Fruit fly (Drosophila melanogaster) whole organism, embryonic: ENCODE results near the gene CG33095.

Source experiments
- Atf3 ChIP-seq: fragments of 200-800 bp; sonication (Bioruptor generic); optimal IDR thresholded peaks from 3 replicates; lab custom pipeline; 2016; ENCODE audit warnings: missing biosample characterization, missing genetic modification characterization
- CG10274 ChIP-seq: fragments of 200-800 bp; sonication (Bioruptor generic); optimal IDR thresholded peaks from 3 replicates; lab custom pipeline; 2017; ENCODE audit warnings: missing biosample characterization, mild to moderate bottlenecking, missing genetic modification characterization
- CG11723 ChIP-seq: fragments of 200-800 bp; sonication (Bioruptor generic); optimal IDR thresholded peaks from 2 replicates; lab custom pipeline; 2017; ENCODE audit warnings: missing biosample characterization, mild to moderate bottlenecking, missing genetic modification characterization
- CG12071 ChIP-seq: fragments of 200-800 bp; sonication (Bioruptor generic); optimal IDR thresholded peaks from 3 replicates; lab custom pipeline; 2018; ENCODE audit warnings: missing biosample characterization, mild to moderate bottlenecking, missing genetic modification characterization
- CG12155 ChIP-seq: fragments of 200-800 bp; sonication (Bioruptor generic); optimal IDR thresholded peaks from 3 replicates; lab custom pipeline; 2016; ENCODE audit warnings: missing biosample characterization, missing genetic modification characterization
- CG1233 ChIP-seq: fragments of 200-800 bp; sonication (Bioruptor generic); optimal IDR thresholded peaks from 4 replicates; lab custom pipeline; 2018; ENCODE audit warnings: missing biosample characterization, mild to moderate bottlenecking, missing genetic modification characterization
- CG13424 ChIP-seq: fragments of 200-800 bp; sonication (Bioruptor generic); optimal IDR thresholded peaks from 2 replicates; lab custom pipeline; 2019; ENCODE audit warnings: missing biosample characterization, mild to moderate bottlenecking, missing genetic modification characterization, moderate library complexity
- CG13775 ChIP-seq: fragments of 200-800 bp; sonication (Bioruptor generic); optimal IDR thresholded peaks from 3 replicates; lab custom pipeline; 2017; ENCODE audit warnings: missing biosample characterization, mild to moderate bottlenecking, missing genetic modification characterization
- CG15073 ChIP-seq: fragments of 200-800 bp; sonication (Bioruptor generic); optimal IDR thresholded peaks from 2 replicates; lab custom pipeline; 2016; ENCODE audit warnings: missing biosample characterization, missing genetic modification characterization
- CG15479 ChIP-seq: fragments of 200-800 bp; sonication (Bioruptor generic); optimal IDR thresholded peaks from 3 replicates; lab custom pipeline; 2019; ENCODE audit warnings: missing biosample characterization, mild to moderate bottlenecking, missing genetic modification characterization, moderate library complexity
- CG15514 ChIP-seq: fragments of 200-800 bp; sonication (Bioruptor generic); optimal IDR thresholded peaks from 3 replicates; lab custom pipeline; 2017; ENCODE audit warnings: missing biosample characterization, missing genetic modification characterization, mild to moderate bottlenecking, moderate library complexity, missing genetic modification reagents
- CG16813 ChIP-seq: fragments of 200-800 bp; sonication (Bioruptor generic); IDR thresholded peaks from 3 replicates; pipeline ENCODE4 v1.3.6; 2022; ENCODE audit warnings: missing biosample characterization, missing genetic modification characterization; ENCODE audit not compliant: partially characterized antibody
- CG16815 ChIP-seq: fragments of 200-800 bp; sonication (Bioruptor generic); optimal IDR thresholded peaks from 3 replicates; lab custom pipeline; 2017; ENCODE audit warnings: missing biosample characterization, mild to moderate bottlenecking, missing genetic modification characterization
- CG2199 ChIP-seq: fragments of 200-800 bp; sonication (Bioruptor generic); IDR thresholded peaks from 3 replicates; pipeline ENCODE4 v1.3.6; 2022; ENCODE audit warnings: missing biosample characterization, missing genetic modification characterization
- CG2875 ChIP-seq: fragments of 200-800 bp; sonication (Bioruptor generic); optimal IDR thresholded peaks from 2 replicates; lab custom pipeline; 2017; ENCODE audit warnings: missing biosample characterization, mild to moderate bottlenecking, missing genetic modification characterization, missing genetic modification reagents
- CG3065 ChIP-seq: fragments of 200-800 bp; sonication (Bioruptor generic); optimal IDR thresholded peaks from 2 replicates; lab custom pipeline; 2016; ENCODE audit warnings: missing biosample characterization, missing genetic modification characterization
- CG32772 ChIP-seq: fragments of 200-800 bp; sonication (Bioruptor generic); IDR thresholded peaks from 2 replicates; pipeline ENCODE4 v1.3.6; 2022; ENCODE audit warnings: missing biosample characterization, missing genetic modification characterization
- CG33557 ChIP-seq: fragments of 200-800 bp; sonication (Bioruptor generic); optimal IDR thresholded peaks from 2 replicates; lab custom pipeline; 2019; ENCODE audit warnings: missing biosample characterization, mild to moderate bottlenecking, missing genetic modification characterization, moderate library complexity
- CG4360 ChIP-seq: fragments of 200-800 bp; sonication (Bioruptor generic); IDR thresholded peaks from 2 replicates; pipeline ENCODE4 v1.3.6; 2022; ENCODE audit warnings: missing biosample characterization, missing genetic modification characterization
- CG4730 ChIP-seq: fragments of 200-800 bp; sonication (Bioruptor generic); IDR thresholded peaks from 2 replicates; pipeline ENCODE4 v1.3.6; 2022; ENCODE audit warnings: missing biosample characterization, missing genetic modification characterization
- CG6683 ChIP-seq: fragments of 200-800 bp; sonication (Bioruptor generic); optimal IDR thresholded peaks from 2 replicates; lab custom pipeline; 2017; ENCODE audit warnings: missing biosample characterization, mild to moderate bottlenecking, missing genetic modification characterization, missing genetic modification reagents
- CG6813 ChIP-seq: fragments of 200-800 bp; sonication (Bioruptor generic); optimal IDR thresholded peaks from 2 replicates; lab custom pipeline; 2017; ENCODE audit warnings: missing biosample characterization, missing genetic modification characterization, mild to moderate bottlenecking, moderate library complexity, missing genetic modification reagents
- CG7987 ChIP-seq: fragments of 200-800 bp; sonication (Bioruptor generic); optimal IDR thresholded peaks from 2 replicates; lab custom pipeline; 2018; ENCODE audit warnings: missing biosample characterization, mild to moderate bottlenecking, missing genetic modification characterization, moderate library complexity
- CG8359 ChIP-seq: fragments of 200-800 bp; sonication (Bioruptor generic); optimal IDR thresholded peaks from 2 replicates; lab custom pipeline; 2017; ENCODE audit warnings: missing biosample characterization, mild to moderate bottlenecking, missing genetic modification characterization, borderline replicate concordance
- Dll ChIP-seq: fragments of 200-800 bp; sonication (Bioruptor generic); IDR thresholded peaks from 4 replicates; pipeline ENCODE4 v1.3.6; 2022; ENCODE audit warnings: missing biosample characterization, missing genetic modification characterization; ENCODE audit not compliant: partially characterized antibody
- Doc2 ChIP-seq: fragments of 200-800 bp; sonication (Bioruptor generic); IDR thresholded peaks from 2 replicates; pipeline ENCODE4 v1.3.6; 2022; ENCODE audit warnings: missing biosample characterization, missing genetic modification characterization
- Dp ChIP-seq: fragments of 200-800 bp; sonication (Bioruptor generic); optimal IDR thresholded peaks from 2 replicates; lab custom pipeline; 2018; ENCODE audit warnings: missing biosample characterization, mild to moderate bottlenecking, missing genetic modification characterization, moderate library complexity
- Ets65A ChIP-seq: fragments of 200-800 bp; sonication (Bioruptor generic); peaks from one replicate; lab custom pipeline; 2016; ENCODE audit warnings: missing biosample characterization, missing genetic modification characterization
- Oli ChIP-seq: fragments of 200-800 bp; sonication (Bioruptor generic); optimal IDR thresholded peaks from 2 replicates; lab custom pipeline; 2018; ENCODE audit warnings: missing biosample characterization, mild to moderate bottlenecking, missing genetic modification characterization, moderate library complexity
- Poxn ChIP-seq: fragments of 200-800 bp; sonication (Bioruptor generic); IDR thresholded peaks from 2 replicates; pipeline ENCODE4 v1.3.6; 2022; ENCODE audit warnings: missing biosample characterization, missing genetic modification characterization
- Sry-δ ChIP-seq: fragments of 200-800 bp; sonication (Bioruptor generic); optimal IDR thresholded peaks from 2 replicates; lab custom pipeline; 2016; ENCODE audit warnings: missing biosample characterization, missing genetic modification characterization
- Xbp1 ChIP-seq: fragments of 200-800 bp; sonication (Bioruptor generic); optimal IDR thresholded peaks from 3 replicates; lab custom pipeline; 2016; ENCODE audit warnings: missing biosample characterization, mild to moderate bottlenecking, missing genetic modification characterization
- ato ChIP-seq: fragments of 200-800 bp; sonication (Bioruptor generic); IDR thresholded peaks from 2 replicates; pipeline ENCODE4 v1.3.6; 2022; ENCODE audit warnings: missing biosample characterization, missing genetic modification characterization; ENCODE audit not compliant: partially characterized antibody
- br ChIP-seq: fragments of >200 bp; optimal IDR thresholded peaks from 2 replicates; lab custom pipeline; 2017
- emc ChIP-seq: fragments of 200-800 bp; sonication (Bioruptor generic); optimal IDR thresholded peaks from 2 replicates; lab custom pipeline; 2016; ENCODE audit warnings: missing biosample characterization, missing genetic modification characterization
- esg ChIP-seq: fragments of 200-800 bp; sonication (Bioruptor generic); conservative IDR thresholded peaks from 2 replicates; pipeline ENCODE4 v1.3.6; 2022; ENCODE audit warnings: missing biosample characterization, missing genetic modification characterization
- fu2 ChIP-seq: fragments of 200-800 bp; sonication (Bioruptor generic); optimal IDR thresholded peaks from 2 replicates; lab custom pipeline; 2016; ENCODE audit warnings: missing biosample characterization, missing genetic modification characterization
- gce ChIP-seq: fragments of 200-800 bp; sonication (Bioruptor generic); IDR thresholded peaks from 3 replicates; pipeline ENCODE4 v1.3.6; 2022; ENCODE audit warnings: missing biosample characterization, missing genetic modification characterization
- grn ChIP-seq: fragments of 200-800 bp; sonication (Bioruptor generic); optimal IDR thresholded peaks from 3 replicates; lab custom pipeline; 2017; ENCODE audit warnings: missing biosample characterization, missing genetic modification characterization
- gt ChIP-seq: fragments of 200-800 bp; sonication (Bioruptor generic); IDR thresholded peaks from 2 replicates; pipeline ENCODE4 v1.3.6; 2022; ENCODE audit warnings: missing biosample characterization, missing genetic modification characterization
- klu ChIP-seq: fragments of 200-800 bp; sonication (Bioruptor generic); IDR thresholded peaks from 2 replicates; pipeline ENCODE4 v1.3.6; 2022; ENCODE audit warnings: missing biosample characterization, missing genetic modification characterization
- knrl ChIP-seq: fragments of 200-800 bp; sonication (Bioruptor generic); IDR thresholded peaks from 3 replicates; pipeline ENCODE4 v1.3.6; 2022; ENCODE audit warnings: missing biosample characterization, missing genetic modification characterization; ENCODE audit not compliant: partially characterized antibody
- lmd ChIP-seq: fragments of 200-800 bp; sonication (Bioruptor generic); IDR thresholded peaks from 2 replicates; pipeline ENCODE4 v1.3.6; 2022; ENCODE audit warnings: missing biosample characterization, missing genetic modification characterization
- mam ChIP-seq: fragments of 200-800 bp; sonication (Bioruptor generic); optimal IDR thresholded peaks from 3 replicates; lab custom pipeline; 2016; ENCODE audit warnings: missing biosample characterization, missing genetic modification characterization
- onecut ChIP-seq: fragments of 200-800 bp; sonication (Bioruptor generic); IDR thresholded peaks from 2 replicates; pipeline ENCODE4 v1.3.6; 2022; ENCODE audit warnings: missing biosample characterization, missing genetic modification characterization
- pfk ChIP-seq: fragments of 200-800 bp; sonication (Bioruptor generic); optimal IDR thresholded peaks from 2 replicates; lab custom pipeline; 2018; ENCODE audit warnings: missing biosample characterization, mild to moderate bottlenecking, missing genetic modification characterization, moderate library complexity
- sqz ChIP-seq: fragments of 200-800 bp; sonication (Bioruptor generic); optimal IDR thresholded peaks from 3 replicates; lab custom pipeline; 2018; ENCODE audit warnings: missing biosample characterization, mild to moderate bottlenecking, missing genetic modification characterization
- tap ChIP-seq: fragments of 200-800 bp; optimal IDR thresholded peaks from 3 replicates; lab custom pipeline; 2019; ENCODE audit warnings: missing biosample characterization, mild to moderate bottlenecking, missing genetic modification characterization, moderate library complexity
- unpg ChIP-seq: fragments of 200-800 bp; sonication (Bioruptor generic); optimal IDR thresholded peaks from 3 replicates; lab custom pipeline; 2018; ENCODE audit warnings: missing biosample characterization, mild to moderate bottlenecking, missing genetic modification characterization, moderate library complexity
- vfl ChIP-seq: fragments of 200-800 bp; sonication (Bioruptor generic); optimal IDR thresholded peaks from 2 replicates; lab custom pipeline; 2016; ENCODE audit warnings: missing biosample characterization, missing genetic modification characterization

Gene CG33095

DNA sequence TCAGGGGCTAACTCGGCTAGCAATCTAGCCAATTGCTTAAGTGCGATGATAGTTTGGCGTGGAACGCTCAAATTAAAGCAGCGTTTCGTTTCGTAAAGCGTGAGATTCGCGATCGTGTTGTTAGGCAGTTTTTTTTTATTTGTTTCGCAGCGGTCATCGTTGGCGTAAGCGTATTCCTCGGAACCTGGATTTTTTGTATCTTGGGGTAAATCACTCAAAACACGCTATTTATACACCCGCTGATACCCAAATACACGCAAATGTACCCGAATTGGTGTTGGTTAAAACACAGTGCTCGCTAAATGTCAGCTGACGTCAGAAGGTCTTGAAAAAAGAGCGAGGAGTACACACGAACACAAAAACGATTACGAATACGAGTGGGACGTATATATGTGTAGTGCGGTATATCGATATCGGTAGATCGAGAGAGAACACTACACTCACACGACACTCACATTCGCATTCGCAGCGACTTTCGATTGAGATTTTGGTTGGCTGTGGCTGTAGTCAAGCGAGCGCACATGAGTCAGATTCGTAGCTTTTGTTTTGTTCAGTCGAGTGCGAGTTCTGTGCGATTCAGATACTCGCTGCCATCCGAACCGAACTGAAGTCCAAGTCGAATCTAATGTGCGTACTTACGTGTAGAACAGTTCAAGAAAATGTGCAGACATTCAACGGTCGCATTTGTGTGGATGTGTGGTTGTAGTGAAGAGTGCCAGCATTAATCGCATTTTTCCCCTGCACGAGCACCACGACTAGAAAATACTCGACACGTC is 47.5 kb upstream of the CG33095 start (continued):
- TF ChIP-seq CG13775 (no peak), CG4360 (GFP tag; lab: Robert Waterston, UW) (no peak), sqz (GFP tag; lab: Kevin White, UChicago) (peak; percentile 34), CG32772 (GFP tag; lab: Robert Waterston, UW) (no peak), gce (GFP tag; lab: Robert Waterston, UW) (no peak), Ets65A (GFP tag; lab: Kevin White, UChicago) (no peak), fu2 (no peak), unpg (GFP tag; lab: Kevin White, UChicago) (no peak), CG10274 (GFP tag; lab: Kevin White, UChicago) (no peak), CG6683 (GFP tag; lab: Kevin White, UChicago) (no peak), vfl (GFP tag; lab: Kevin White, UChicago) (no peak), CG6813 (GFP tag; lab: Kevin White, UChicago) (no peak), emc (GFP tag; lab: Kevin White, UChicago) (no peak), CG16813 (no peak), CG15479 (peak; percentile 65), CG4730 (GFP tag; lab: Robert Waterston, UW) (no peak), klu (GFP tag; lab: Robert Waterston, UW) (no peak), br (lab: Kevin White, UChicago) (no peak), gt (GFP tag; lab: Robert Waterston, UW) (no peak), Poxn (GFP tag; lab: Robert Waterston, UW) (no peak), CG3065 (GFP tag; lab: Kevin White, UChicago) (no peak), ato (GFP tag; lab: Robert Waterston, UW) (no peak), CG11723 (GFP tag; lab: Kevin White, UChicago) (no peak), Sry-δ (peak; percentile 46), Oli (tag; lab: Kevin White, UChicago) (no peak), Atf3 (peak; percentile 35), Dp (peak; percentile 31), knrl (GFP tag; lab: Robert Waterston, UW) (no peak), CG33557 (GFP tag; lab: Kevin White, UChicago) (peak; percentile 30), mam (no peak), lmd (GFP tag; lab: Robert Waterston, UW) (no peak), Dll (GFP tag; lab: Robert Waterston, UW) (no peak), CG13424 (tag; lab: Kevin White, UChicago) (no peak), CG15073 (GFP tag; lab: Kevin White, UChicago) (no peak), CG8359 (GFP tag; lab: Kevin White, UChicago) (no peak), CG16815 (GFP tag; lab: Kevin White, UChicago) (no peak), CG7987 (GFP tag; lab: Kevin White, UChicago) (peak; percentile 52), esg (GFP tag; lab: Robert Waterston, UW) (no peak), CG1233 (GFP tag; lab: Kevin White, UChicago) (no peak), CG12155 (GFP tag; lab: Kevin White, UChicago) (peak; percentile 85), Doc2 (no peak), onecut (GFP tag; lab: Robert Waterston, UW) (peak; percentile 46; the same call in 1 of the 2 replicates), CG15514 (GFP tag; lab: Kevin White, UChicago) (peak; percentile 33), CG2199 (no peak), pfk (GFP tag; lab: Kevin White, UChicago) (peak; percentile 94), CG2875 (no peak), Xbp1 (GFP tag; lab: Kevin White, UChicago) (no peak), tap (peak; percentile 28), CG12071 (peak; percentile 61), grn (GFP tag; lab: Kevin White, UChicago) (peak; percentile 55)
